Worm (Caenorhabditis elegans): ENCODE measurements around the gene C07A9.13.

DNA sequence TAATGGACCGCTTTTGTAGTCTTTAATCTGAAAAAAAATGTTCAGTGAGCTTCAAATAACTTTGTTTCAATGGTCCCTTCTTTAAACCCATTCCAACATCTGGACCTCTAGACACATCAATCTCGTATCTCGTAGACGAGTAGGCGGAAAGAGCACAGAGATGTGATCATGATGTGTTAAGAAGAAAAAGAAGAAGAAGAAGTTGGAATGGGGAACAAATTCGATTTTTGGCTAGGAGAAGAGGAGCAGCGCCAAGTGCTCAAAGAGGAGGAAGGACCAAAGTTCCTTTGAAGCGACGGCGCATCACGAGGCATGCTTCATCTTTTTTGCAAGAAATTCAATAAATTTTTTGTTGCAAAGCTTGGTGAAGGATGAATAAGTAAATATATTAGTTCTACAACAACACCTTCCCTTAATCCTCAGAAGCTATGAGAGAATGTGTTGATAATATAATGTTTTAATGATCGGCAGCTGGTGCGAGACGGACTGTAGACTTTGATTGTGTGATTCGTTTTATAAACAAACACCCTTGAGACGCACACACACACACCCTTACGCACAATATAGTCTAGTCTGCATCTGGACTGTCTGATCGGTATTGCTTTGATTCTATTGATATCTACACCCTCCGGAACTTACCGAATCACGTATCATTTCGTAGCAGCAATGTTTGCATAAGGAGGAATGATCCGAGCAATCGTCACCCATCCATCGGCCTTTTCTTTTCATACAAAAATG, 16.5 kb downstream of the C07A9.13 start:
- TF ChIP-seq ama-1 (optimal IDR thresholded peaks at IDR 0.05) = no peak
- no peak for TF ChIP-seq tbx-11 (GFP tag; IDR thresholded peaks at IDR 0.05)
- TF ChIP-seq ets-7 (tag; optimal IDR thresholded peaks at IDR 0.05) = no peak
- TF ChIP-seq B0310.2 (tag; optimal IDR thresholded peaks at IDR 0.05) = no peak
- TF ChIP-seq tbx-37 (GFP tag; conservative IDR thresholded peaks at IDR 0.05) = no peak
- TF ChIP-seq hnd-1 (tag; optimal IDR thresholded peaks at IDR 0.05) = no peak
- no peak for TF ChIP-seq ceh-13 (GFP tag; optimal IDR thresholded peaks at IDR 0.05)
- TF ChIP-seq flt-1 (GFP tag; IDR thresholded peaks at IDR 0.05) = no peak
- no peak for TF ChIP-seq aly-1 (tag; optimal IDR thresholded peaks at IDR 0.05)
- TF ChIP-seq scrt-1 (GFP tag; IDR thresholded peaks at IDR 0.05) = no peak
- TF ChIP-seq tra-4 (tag; optimal IDR thresholded peaks at IDR 0.05) = no peak
